In the genomic region with DNA sequence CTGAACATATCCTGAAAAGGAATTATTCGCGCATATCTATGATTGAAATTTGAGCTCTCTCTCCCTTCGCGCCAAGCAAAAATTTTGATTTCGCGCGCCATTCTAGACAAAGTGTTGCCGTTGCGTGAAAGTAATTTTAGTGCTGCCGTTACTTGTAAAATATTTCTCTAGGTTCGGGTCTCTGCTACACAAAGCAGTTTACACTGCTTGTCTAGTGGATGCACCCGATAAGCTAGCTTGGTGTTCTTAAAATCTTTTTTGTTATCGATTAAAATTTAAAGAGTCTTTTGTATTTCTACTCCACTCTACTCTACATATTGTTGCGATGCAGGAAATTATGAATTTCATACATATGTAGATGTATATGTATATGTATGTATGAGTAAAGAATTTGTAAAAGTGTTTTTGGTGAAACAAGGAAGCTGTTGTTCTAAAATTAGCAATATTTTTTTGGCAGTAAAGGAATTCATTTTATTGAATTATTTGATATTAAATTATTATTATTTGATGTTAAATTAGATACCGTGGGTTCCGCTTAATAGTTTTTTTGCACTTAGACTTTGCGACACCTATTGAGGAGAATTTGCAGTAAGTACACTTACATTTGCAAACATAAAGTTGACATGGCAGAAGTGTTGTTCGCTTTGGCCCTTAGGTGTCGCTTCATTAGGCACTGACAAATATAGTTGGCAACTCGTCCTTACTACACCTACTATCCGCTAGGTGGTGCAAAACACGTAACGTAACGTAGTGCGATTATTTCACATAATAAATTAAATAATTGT, we compare ENCODE assay signal across 6 fruit fly cellular contexts.
TF ChIP-seq lines count a peak whose summit lies in the region.

No protein-coding gene starts in this region.

- peak; percentile 97 to 99 for TF ChIP-seq CTCF in S2 (optimal IDR thresholded peaks at IDR 0.05; lab: Kevin White, UChicago)
- peak; percentile 99 for TF ChIP-seq CTCF in whole organism, embryonic (GFP tag; optimal IDR thresholded peaks at IDR 0.05; lab: Kevin White, UChicago)

TF ChIP-seq in whole organism, adult, 20 proteins besides CTCF, POLR2A, EP300 and RAD21:
- TF ChIP-seq Hr96 (GFP tag; optimal IDR thresholded peaks at IDR 0.05; lab: Kevin White, UChicago) (no peak), Mnt (GFP tag; optimal IDR thresholded peaks at IDR 0.05; lab: Kevin White, UChicago) (peak; percentile 43), Clk (GFP tag; optimal IDR thresholded peaks at IDR 0.05; lab: Kevin White, UChicago) (no peak), CG7045 (GFP tag; optimal IDR thresholded peaks at IDR 0.05; lab: Kevin White, UChicago) (no peak), ovo (GFP tag; optimal IDR thresholded peaks at IDR 0.05; lab: Kevin White, UChicago) (no peak), CG1620 (GFP tag; optimal IDR thresholded peaks at IDR 0.05; lab: Kevin White, UChicago) (peak; percentile 63), bab1 (GFP tag; optimal IDR thresholded peaks at IDR 0.05; lab: Kevin White, UChicago) (peak; percentile 82), Crg-1 (GFP tag; optimal IDR thresholded peaks at IDR 0.05; lab: Kevin White, UChicago) (peak; percentile 37), CG11617 (GFP tag; optimal IDR thresholded peaks at IDR 0.05; lab: Kevin White, UChicago) (peak; percentile 56), CG14711 (tag; optimal IDR thresholded peaks at IDR 0.05; lab: Kevin White, UChicago) (no peak), pad (GFP tag; optimal IDR thresholded peaks at IDR 0.05; lab: Kevin White, UChicago) (peak; percentile 56), CG7101 (tag; optimal IDR thresholded peaks at IDR 0.05; lab: Kevin White, UChicago) (peak; percentile 29)

TF ChIP-seq in whole organism, embryonic, 481 proteins besides CTCF, POLR2A, EP300 and RAD21 (continues in another document):
- TF ChIP-seq pita (GFP tag; optimal IDR thresholded peaks at IDR 0.05; lab: Kevin White, UChicago) = peak; percentile 96
- TF ChIP-seq so (GFP tag; IDR thresholded peaks at IDR 0.05; lab: Robert Waterston, UW) = peak; percentile 39; the same call in 1 of the 3 replicates
- TF ChIP-seq ham (GFP tag; IDR thresholded peaks at IDR 0.05; lab: Robert Waterston, UW) = no peak
- peak; percentile 99 for TF ChIP-seq E2f2 (GFP tag; IDR thresholded peaks at IDR 0.05; lab: Robert Waterston, UW)
- TF ChIP-seq cad (GFP tag; optimal IDR thresholded peaks at IDR 0.05; lab: Kevin White, UChicago) = no peak
- no peak for TF ChIP-seq CG34376 (GFP tag; optimal IDR thresholded peaks at IDR 0.05; lab: Kevin White, UChicago)
- no peak; the same call in 1 of the 2 replicates for TF ChIP-seq Oaz (GFP tag; IDR thresholded peaks at IDR 0.05; lab: Robert Waterston, UW)
- peak; percentile 61 for TF ChIP-seq Dbx (GFP tag; IDR thresholded peaks at IDR 0.05; lab: Robert Waterston, UW)
- peak; percentile 55 for TF ChIP-seq CG6854 (GFP tag; optimal IDR thresholded peaks at IDR 0.05; lab: Kevin White, UChicago)
- peak; percentile 58 for TF ChIP-seq CG13424 (tag; optimal IDR thresholded peaks at IDR 0.05; lab: Kevin White, UChicago)
- peak; percentile 82 for TF ChIP-seq CG7987 (GFP tag; optimal IDR thresholded peaks at IDR 0.05; lab: Kevin White, UChicago)
- peak; percentile 26 for TF ChIP-seq CG12299 (tag; optimal IDR thresholded peaks at IDR 0.05; lab: Kevin White, UChicago)
- peak; percentile 57 for TF ChIP-seq CG12236 (GFP tag; optimal IDR thresholded peaks at IDR 0.05; lab: Kevin White, UChicago)
- no peak for TF ChIP-seq Lim3 (GFP tag; IDR thresholded peaks at IDR 0.05; lab: Robert Waterston, UW)
- peak; percentile 55 for TF ChIP-seq Max (GFP tag; optimal IDR thresholded peaks at IDR 0.05; lab: Kevin White, UChicago)
- TF ChIP-seq CG16813 (GFP tag; IDR thresholded peaks at IDR 0.05; lab: Robert Waterston, UW; ENCODE audit: partially characterized antibody) = peak; percentile 64; the same call in 2 of the 3 replicates
- TF ChIP-seq Hmr (GFP tag; optimal IDR thresholded peaks at IDR 0.05; lab: Kevin White, UChicago) = peak; percentile 69

TF ChIP-seq in whole organism, prepupa, 60 proteins besides CTCF, POLR2A, EP300 and RAD21 (continues in another document):
- TF ChIP-seq net (GFP tag; optimal IDR thresholded peaks at IDR 0.05; lab: Kevin White, UChicago) (no peak), cyc (GFP tag; optimal IDR thresholded peaks at IDR 0.05; lab: Kevin White, UChicago) (peak; percentile 79), fd85E (GFP tag; optimal IDR thresholded peaks at IDR 0.05; lab: Kevin White, UChicago) (no peak), Hr38 (GFP tag; optimal IDR thresholded peaks at IDR 0.05; lab: Kevin White, UChicago) (no peak), CG34406 (GFP tag; optimal IDR thresholded peaks at IDR 0.05; lab: Kevin White, UChicago) (no peak), CG3919 (GFP tag; optimal IDR thresholded peaks at IDR 0.05; lab: Kevin White, UChicago) (no peak), Met (GFP tag; optimal IDR thresholded peaks at IDR 0.05; lab: Kevin White, UChicago) (no peak), Gug (GFP tag; IDR thresholded peaks at IDR 0.05; lab: Robert Waterston, UW) (no peak), Sox14 (GFP tag; optimal IDR thresholded peaks at IDR 0.05; lab: Kevin White, UChicago) (no peak), Hr4 (GFP tag; optimal IDR thresholded peaks at IDR 0.05; lab: Kevin White, UChicago) (no peak), CG15336 (GFP tag; IDR thresholded peaks at IDR 0.05; lab: Robert Waterston, UW) (no peak), CG10669 (GFP tag; optimal IDR thresholded peaks at IDR 0.05; lab: Kevin White, UChicago) (no peak), fd59A (GFP tag; optimal IDR thresholded peaks at IDR 0.05; lab: Kevin White, UChicago) (no peak), Sox15 (GFP tag; optimal IDR thresholded peaks at IDR 0.05; lab: Kevin White, UChicago) (peak; percentile 10), lz (GFP tag; optimal IDR thresholded peaks at IDR 0.05; lab: Kevin White, UChicago) (peak; percentile 77), CG11902 (GFP tag; optimal IDR thresholded peaks at IDR 0.05; lab: Kevin White, UChicago) (peak; percentile 33), CG8319 (GFP tag; optimal IDR thresholded peaks at IDR 0.05; lab: Kevin White, UChicago) (no peak), Hr39 (GFP tag; optimal IDR thresholded peaks at IDR 0.05; lab: Kevin White, UChicago) (peak; percentile 73), Smox (GFP tag; optimal IDR thresholded peaks at IDR 0.05; lab: Kevin White, UChicago) (no peak)

TF ChIP-seq in whole organism, pupa, 21 proteins besides CTCF, POLR2A, EP300 and RAD21:
- no peak for TF ChIP-seq CG14655 (GFP tag; optimal IDR thresholded peaks at IDR 0.05; lab: Kevin White, UChicago)
- TF ChIP-seq gl (tag; optimal IDR thresholded peaks at IDR 0.05; lab: Kevin White, UChicago) = no peak
- peak; percentile 13 for TF ChIP-seq CG15710 (tag; optimal IDR thresholded peaks at IDR 0.05; lab: Kevin White, UChicago)
- 0 out of 2 replicates have a peak, but pooled peaks have one; percentile 14 for TF ChIP-seq Ets98B (GFP tag; IDR thresholded peaks at IDR 0.05; lab: Robert Waterston, UW)
- TF ChIP-seq CG34367 (tag; optimal IDR thresholded peaks at IDR 0.05; lab: Kevin White, UChicago) = peak; percentile 45
- TF ChIP-seq CG17806 (tag; optimal IDR thresholded peaks at IDR 0.05; lab: Kevin White, UChicago) = no peak
- peak; percentile 42 for TF ChIP-seq Snoo (tag; optimal IDR thresholded peaks at IDR 0.05; lab: Kevin White, UChicago)
- TF ChIP-seq CG4496 (GFP tag; IDR thresholded peaks at IDR 0.05; lab: Robert Waterston, UW) = peak; percentile 45; the same call in 1 of the 3 replicates
TF ChIP-seq in whole organism, pupa: peak in this region for 5.

TF ChIP-seq in whole organism, wandering third instar larva, 38 proteins besides CTCF, POLR2A, EP300 and RAD21 (continues in another document):
- TF ChIP-seq br (GFP tag; optimal IDR thresholded peaks at IDR 0.05; lab: Kevin White, UChicago) = peak; percentile 66
- TF ChIP-seq Dif (GFP tag; optimal IDR thresholded peaks at IDR 0.05; lab: Kevin White, UChicago; ENCODE audit: partially characterized antibody) = no peak
- no peak for TF ChIP-seq h (GFP tag; optimal IDR thresholded peaks at IDR 0.05; lab: Kevin White, UChicago)
- TF ChIP-seq usp (GFP tag; optimal IDR thresholded peaks at IDR 0.05; lab: Kevin White, UChicago) = no peak
- peak; percentile 13 for TF ChIP-seq CG9705 (GFP tag; optimal IDR thresholded peaks at IDR 0.05; lab: Kevin White, UChicago)
- no peak for TF ChIP-seq Hr78 (GFP tag; optimal IDR thresholded peaks at IDR 0.05; lab: Kevin White, UChicago)
- peak; percentile 63 for TF ChIP-seq OdsH (GFP tag; optimal IDR thresholded peaks at IDR 0.05; lab: Kevin White, UChicago)
- TF ChIP-seq Myc (optimal IDR thresholded peaks at IDR 0.05; lab: Kevin White, UChicago) = peak; percentile 82
- TF ChIP-seq dmrt93B (GFP tag; optimal IDR thresholded peaks at IDR 0.05; lab: Kevin White, UChicago) = no peak
- TF ChIP-seq Dfd (GFP tag; optimal IDR thresholded peaks at IDR 0.05; lab: Kevin White, UChicago) = no peak
- no peak for TF ChIP-seq lola (GFP tag; optimal IDR thresholded peaks at IDR 0.05; lab: Kevin White, UChicago)
- TF ChIP-seq rgr (GFP tag; optimal IDR thresholded peaks at IDR 0.05; lab: Kevin White, UChicago) = peak; percentile 58
- no peak for TF ChIP-seq Rel (GFP tag; optimal IDR thresholded peaks at IDR 0.05; lab: Kevin White, UChicago)
- peak; percentile 14 for TF ChIP-seq Rel (tag; optimal IDR thresholded peaks at IDR 0.05; lab: Kevin White, UChicago)
- no peak for TF ChIP-seq brk (GFP tag; optimal IDR thresholded peaks at IDR 0.05; lab: Kevin White, UChicago)
- no peak for TF ChIP-seq Hnf4 (GFP tag; optimal IDR thresholded peaks at IDR 0.05; lab: Kevin White, UChicago)
- TF ChIP-seq CG32264 (GFP tag; optimal IDR thresholded peaks at IDR 0.05; lab: Kevin White, UChicago) = no peak
- TF ChIP-seq psq (GFP tag; optimal IDR thresholded peaks at IDR 0.05; lab: Kevin White, UChicago) = peak; percentile 16
- TF ChIP-seq pan (optimal IDR thresholded peaks at IDR 0.05; lab: Kevin White, UChicago) = no peak
- no peak for TF ChIP-seq tai (GFP tag; optimal IDR thresholded peaks at IDR 0.05; lab: Kevin White, UChicago)
- TF ChIP-seq sv (GFP tag; optimal IDR thresholded peaks at IDR 0.05; lab: Kevin White, UChicago) = peak; percentile 11
- no peak for TF ChIP-seq sage (GFP tag; optimal IDR thresholded peaks at IDR 0.05; lab: Kevin White, UChicago)
- TF ChIP-seq N (GFP tag; optimal IDR thresholded peaks at IDR 0.05; lab: Kevin White, UChicago) = no peak
- TF ChIP-seq Mio (GFP tag; optimal IDR thresholded peaks at IDR 0.05; lab: Kevin White, UChicago) = no peak
- TF ChIP-seq woc (GFP tag; optimal IDR thresholded peaks at IDR 0.05; lab: Kevin White, UChicago) = no peak
- TF ChIP-seq foxo (GFP tag; optimal IDR thresholded peaks at IDR 0.05; lab: Kevin White, UChicago) = peak in 1 of 2 experiments; percentile 59
- no peak for TF ChIP-seq Sp1 (GFP tag; optimal IDR thresholded peaks at IDR 0.05; lab: Kevin White, UChicago)
- peak; percentile 60 for TF ChIP-seq Hr83 (GFP tag; optimal IDR thresholded peaks at IDR 0.05; lab: Kevin White, UChicago; ENCODE audit: poor library complexity, severe bottlenecking)
- no peak for TF ChIP-seq dl (GFP tag; optimal IDR thresholded peaks at IDR 0.05; lab: Kevin White, UChicago; ENCODE audit: insufficient read depth in 1 of 2, partially characterized antibody in 2 of 2)
- no peak for TF ChIP-seq GATAd (GFP tag; optimal IDR thresholded peaks at IDR 0.05; lab: Kevin White, UChicago)
